Worm (Caenorhabditis elegans): ENCODE results near the gene mab-7.

The mab-7 gene

ce11 chrX:861378-861777 is 36.5 kb downstream of the mab-7 start:
- TF ChIP-seq aly-1 (tag; optimal IDR thresholded peaks at IDR 0.05) (no peak), flt-1 (GFP tag; IDR thresholded peaks at IDR 0.05) (no peak), tra-4 (tag; optimal IDR thresholded peaks at IDR 0.05) (no peak), pes-1 (GFP tag; IDR thresholded peaks at IDR 0.05) (no peak), hmbx-1 (tag; optimal IDR thresholded peaks at IDR 0.05) (no peak), F13C5.2 (tag; optimal IDR thresholded peaks at IDR 0.05) (no peak), ceh-36 (tag; optimal IDR thresholded peaks at IDR 0.05) (no peak), sea-1 (GFP tag; conservative IDR thresholded peaks at IDR 0.05) (no peak), ceh-13 (GFP tag; optimal IDR thresholded peaks at IDR 0.05) (no peak), B0310.2 (tag; optimal IDR thresholded peaks at IDR 0.05) (no peak), tbx-11 (GFP tag; IDR thresholded peaks at IDR 0.05) (no peak)

DNA sequence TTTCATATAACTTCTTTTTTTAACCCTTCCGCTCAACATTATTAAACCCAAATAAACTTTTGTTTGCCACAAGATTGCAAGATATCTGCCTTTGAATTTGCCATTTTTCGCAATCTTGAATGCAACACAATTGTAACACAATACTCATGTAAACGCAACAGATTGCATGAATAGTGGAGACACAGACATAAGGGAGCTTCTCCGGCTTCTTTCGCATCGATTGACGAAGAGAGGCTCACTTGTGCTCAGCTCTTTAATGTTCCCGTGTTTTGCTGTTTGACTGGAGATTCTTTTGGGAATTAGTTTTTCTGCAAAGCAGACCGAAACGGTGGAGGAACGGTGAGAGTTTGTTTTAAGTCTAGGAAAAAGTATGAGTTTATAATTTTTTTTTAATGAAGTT is 38.4 kb downstream of the mab-7 start, which contains the start of gene F56F10.2:
Gene F56F10.2, plus strand, starts transcription at position 215 of the 400 bp plus-strand sequence.
- TF ChIP-seq tra-4 (tag; optimal IDR thresholded peaks at IDR 0.05) (no peak), hmg-4 (GFP tag; optimal IDR thresholded peaks at IDR 0.05) (no peak), ceh-36 (tag; optimal IDR thresholded peaks at IDR 0.05) (no peak), ceh-13 (GFP tag; optimal IDR thresholded peaks at IDR 0.05) (no peak), F13C5.2 (tag; optimal IDR thresholded peaks at IDR 0.05) (peak; percentile 31), aly-1 (tag; optimal IDR thresholded peaks at IDR 0.05) (no peak)

DNA sequence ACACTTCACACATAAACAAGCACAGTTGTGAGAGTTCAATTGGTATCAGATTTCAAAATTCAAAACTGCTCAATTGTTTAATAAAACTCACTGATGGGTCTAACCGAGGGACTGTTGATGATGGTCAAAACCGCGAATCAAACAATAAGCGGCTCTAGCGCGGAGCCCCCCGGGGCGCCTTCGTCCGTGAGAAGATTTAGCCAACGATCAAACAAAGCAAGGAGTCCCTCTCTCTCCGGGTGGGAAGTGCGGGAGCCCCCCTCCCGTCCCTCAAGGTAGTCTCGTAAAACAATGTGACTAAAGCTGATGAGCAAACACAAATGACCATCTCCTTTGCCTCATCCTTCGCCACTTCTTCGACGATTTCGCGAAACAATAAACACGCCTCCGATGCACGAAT is 40.2 kb downstream of the mab-7 start:
- TF ChIP-seq tra-4 (tag; optimal IDR thresholded peaks at IDR 0.05) (no peak), ets-7 (tag; optimal IDR thresholded peaks at IDR 0.05) (no peak), pes-1 (GFP tag; IDR thresholded peaks at IDR 0.05) (no peak), F13C5.2 (tag; optimal IDR thresholded peaks at IDR 0.05) (no peak), hmg-4 (GFP tag; optimal IDR thresholded peaks at IDR 0.05) (no peak), tbx-37 (GFP tag; conservative IDR thresholded peaks at IDR 0.05) (no peak), hmbx-1 (tag; optimal IDR thresholded peaks at IDR 0.05) (no peak), scrt-1 (GFP tag; IDR thresholded peaks at IDR 0.05) (no peak), hnd-1 (tag; optimal IDR thresholded peaks at IDR 0.05) (no peak), sea-1 (GFP tag; conservative IDR thresholded peaks at IDR 0.05) (no peak), ama-1 (optimal IDR thresholded peaks at IDR 0.05) (no peak), aly-1 (tag; optimal IDR thresholded peaks at IDR 0.05) (no peak), ceh-13 (GFP tag; optimal IDR thresholded peaks at IDR 0.05) (no peak), B0310.2 (tag; optimal IDR thresholded peaks at IDR 0.05) (no peak), ceh-36 (tag; optimal IDR thresholded peaks at IDR 0.05) (no peak), flt-1 (GFP tag; IDR thresholded peaks at IDR 0.05) (no peak)

DNA sequence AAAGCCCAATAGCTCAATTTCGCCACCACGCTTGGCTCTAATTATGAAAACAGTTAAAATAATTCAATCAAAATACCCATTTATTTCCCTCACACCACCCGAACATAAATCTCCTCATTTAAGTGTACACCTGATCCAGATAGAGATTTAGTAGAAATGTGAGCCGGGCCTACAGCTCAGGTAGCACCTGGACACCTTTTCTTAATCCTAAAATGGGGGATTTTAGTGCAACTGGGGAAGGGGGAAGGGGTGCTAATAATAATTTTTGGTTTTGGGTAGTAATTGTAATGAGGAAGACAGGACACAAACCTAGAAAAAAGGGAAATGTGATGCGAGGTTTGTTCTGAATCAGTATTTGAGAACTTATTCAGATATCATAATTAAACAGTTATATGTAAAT is 44.2 kb downstream of the mab-7 start:
- TF ChIP-seq ama-1 (optimal IDR thresholded peaks at IDR 0.05) = no peak
- no peak for TF ChIP-seq F13C5.2 (tag; optimal IDR thresholded peaks at IDR 0.05)
- peak; percentile 36 for TF ChIP-seq ceh-36 (tag; optimal IDR thresholded peaks at IDR 0.05)

ce11 chrX:852739-853268 is 45.0 kb downstream of the mab-7 start:
- no peak for TF ChIP-seq B0310.2 (tag; optimal IDR thresholded peaks at IDR 0.05)
- no peak for TF ChIP-seq aly-1 (tag; optimal IDR thresholded peaks at IDR 0.05)
- no peak for TF ChIP-seq tbx-37 (GFP tag; conservative IDR thresholded peaks at IDR 0.05)
- no peak for TF ChIP-seq flt-1 (GFP tag; IDR thresholded peaks at IDR 0.05)
- no peak for TF ChIP-seq hnd-1 (tag; optimal IDR thresholded peaks at IDR 0.05)
- TF ChIP-seq hmg-4 (GFP tag; optimal IDR thresholded peaks at IDR 0.05) = peak; percentile 60
- no peak for TF ChIP-seq hmbx-1 (tag; optimal IDR thresholded peaks at IDR 0.05)
- no peak for TF ChIP-seq F13C5.2 (tag; optimal IDR thresholded peaks at IDR 0.05)
- TF ChIP-seq ama-1 (optimal IDR thresholded peaks at IDR 0.05) = no peak
- no peak for TF ChIP-seq ets-7 (tag; optimal IDR thresholded peaks at IDR 0.05)
- TF ChIP-seq tbx-11 (GFP tag; IDR thresholded peaks at IDR 0.05) = no peak
- TF ChIP-seq tra-4 (tag; optimal IDR thresholded peaks at IDR 0.05) = no peak
- no peak for TF ChIP-seq ceh-36 (tag; optimal IDR thresholded peaks at IDR 0.05)
- TF ChIP-seq scrt-1 (GFP tag; IDR thresholded peaks at IDR 0.05) = 0 out of 2 replicates have a peak, but pooled peaks have one; percentile 16
- no peak for TF ChIP-seq ceh-13 (GFP tag; optimal IDR thresholded peaks at IDR 0.05)
- no peak for TF ChIP-seq sea-1 (GFP tag; conservative IDR thresholded peaks at IDR 0.05)

- no peak for TF ChIP-seq flt-1 (GFP tag; IDR thresholded peaks at IDR 0.05)
- TF ChIP-seq tra-4 (tag; optimal IDR thresholded peaks at IDR 0.05) = no peak
- TF ChIP-seq tbx-11 (GFP tag; IDR thresholded peaks at IDR 0.05) = no peak
- no peak for TF ChIP-seq ceh-36 (tag; optimal IDR thresholded peaks at IDR 0.05)
- TF ChIP-seq pes-1 (GFP tag; IDR thresholded peaks at IDR 0.05) = no peak
- no peak for TF ChIP-seq tbx-37 (GFP tag; conservative IDR thresholded peaks at IDR 0.05)
- no peak for TF ChIP-seq B0310.2 (tag; optimal IDR thresholded peaks at IDR 0.05)
- TF ChIP-seq hmg-4 (GFP tag; optimal IDR thresholded peaks at IDR 0.05) = no peak
- no peak for TF ChIP-seq scrt-1 (GFP tag; IDR thresholded peaks at IDR 0.05)
- TF ChIP-seq ama-1 (optimal IDR thresholded peaks at IDR 0.05) = no peak
- TF ChIP-seq ets-7 (tag; optimal IDR thresholded peaks at IDR 0.05) = no peak
- TF ChIP-seq aly-1 (tag; optimal IDR thresholded peaks at IDR 0.05) = no peak
- no peak for TF ChIP-seq hnd-1 (tag; optimal IDR thresholded peaks at IDR 0.05)
- TF ChIP-seq hmbx-1 (tag; optimal IDR thresholded peaks at IDR 0.05) = no peak
- no peak for TF ChIP-seq ceh-13 (GFP tag; optimal IDR thresholded peaks at IDR 0.05)
- TF ChIP-seq F13C5.2 (tag; optimal IDR thresholded peaks at IDR 0.05) = no peak
- no peak for TF ChIP-seq sea-1 (GFP tag; conservative IDR thresholded peaks at IDR 0.05)
Observed at ce11 chrX:851421-851820, 46.4 kb downstream of the mab-7 start, which contains the start of gene igcm-1. igcm-1 (minus strand) TSS chrX:851521.

DNA sequence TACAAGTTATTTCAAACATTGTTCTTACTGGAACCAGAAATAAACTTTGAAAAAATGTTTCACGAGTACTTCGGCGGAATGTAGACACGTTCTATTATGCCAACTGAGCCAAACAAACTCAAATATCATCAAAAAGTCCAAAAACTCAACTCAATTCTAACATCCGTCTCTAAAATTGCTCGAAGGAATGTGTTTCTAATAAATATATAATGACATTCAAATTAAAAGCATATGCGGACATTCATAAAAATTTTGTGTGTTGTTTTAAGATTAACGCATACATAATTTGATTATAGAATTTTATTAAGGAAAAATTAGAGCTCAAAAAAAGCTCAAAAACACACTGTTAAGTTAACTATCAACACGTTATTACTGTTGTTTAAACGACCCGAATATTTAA is 52.4 kb downstream of the mab-7 start:
- TF ChIP-seq ceh-13 (GFP tag; optimal IDR thresholded peaks at IDR 0.05) (no peak), hmg-4 (GFP tag; optimal IDR thresholded peaks at IDR 0.05) (no peak), hnd-1 (tag; optimal IDR thresholded peaks at IDR 0.05) (no peak), tra-4 (tag; optimal IDR thresholded peaks at IDR 0.05) (no peak), F13C5.2 (tag; optimal IDR thresholded peaks at IDR 0.05) (no peak), tbx-11 (GFP tag; IDR thresholded peaks at IDR 0.05) (no peak), sea-1 (GFP tag; conservative IDR thresholded peaks at IDR 0.05) (no peak), hmbx-1 (tag; optimal IDR thresholded peaks at IDR 0.05) (no peak), ama-1 (optimal IDR thresholded peaks at IDR 0.05) (no peak), ceh-36 (tag; optimal IDR thresholded peaks at IDR 0.05) (no peak), flt-1 (GFP tag; IDR thresholded peaks at IDR 0.05) (no peak), B0310.2 (tag; optimal IDR thresholded peaks at IDR 0.05) (no peak), tbx-37 (GFP tag; conservative IDR thresholded peaks at IDR 0.05) (no peak), pes-1 (GFP tag; IDR thresholded peaks at IDR 0.05) (no peak)

All from whole organism, early embryonic.